Fruit fly (Drosophila melanogaster) whole organism, pupa: ENCODE results near the gene LeuRS.

ENCODE experiments used
- CG12605 ChIP-seq: fragments of 200-800 bp; sonication (Bioruptor generic); IDR thresholded peaks from 2 replicates; pipeline ENCODE4 v1.3.6; 2022; ENCODE audit warnings: missing biosample characterization, missing genetic modification characterization
- CG13204 ChIP-seq: fragments of 200-800 bp; sonication (Bioruptor generic); optimal IDR thresholded peaks from 2 replicates; lab custom pipeline; 2018; ENCODE audit warnings: missing biosample characterization, mild to moderate bottlenecking, missing genetic modification characterization, moderate library complexity
- CG14655 ChIP-seq: fragments of 200-800 bp; sonication (Bioruptor generic); optimal IDR thresholded peaks from 3 replicates; lab custom pipeline; 2017; ENCODE audit warnings: mild to moderate bottlenecking, missing biosample characterization, missing genetic modification reagents, missing genetic modification characterization
- CG32121 ChIP-seq: fragments of 200-800 bp; sonication (Bioruptor generic); IDR thresholded peaks from 2 replicates; pipeline ENCODE4 v1.3.6; 2022; ENCODE audit warnings: missing biosample characterization, missing genetic modification characterization
- CG34367 ChIP-seq: fragments of 200-800 bp; sonication (Bioruptor generic); optimal IDR thresholded peaks from 2 replicates; lab custom pipeline; 2018; ENCODE audit warnings: missing biosample characterization, mild to moderate bottlenecking, missing genetic modification characterization
- CG4496 ChIP-seq: fragments of 200-800 bp; sonication (Bioruptor generic); IDR thresholded peaks from 3 replicates; pipeline ENCODE4 v1.3.6; 2022; ENCODE audit warnings: missing biosample characterization, missing genetic modification characterization
- CG8159 ChIP-seq: fragments of 200-800 bp; sonication (Bioruptor generic); optimal IDR thresholded peaks from 3 replicates; lab custom pipeline; 2018; ENCODE audit warnings: missing biosample characterization, mild to moderate bottlenecking, missing genetic modification characterization, moderate library complexity
- D1 ChIP-seq: fragments of 200-800 bp; sonication (Bioruptor generic); optimal IDR thresholded peaks from 2 replicates; lab custom pipeline; 2018; ENCODE audit warnings: missing biosample characterization, mild to moderate bottlenecking, missing genetic modification characterization, moderate library complexity
- EcR ChIP-seq: fragments of 200-800 bp; sonication (Bioruptor generic); optimal IDR thresholded peaks from 3 replicates; lab custom pipeline; 2019; ENCODE audit warnings: missing biosample characterization, missing genetic modification characterization, mild to moderate bottlenecking, moderate library complexity, missing genetic modification reagents
- Pif1A ChIP-seq: fragments of 200-800 bp; sonication (Bioruptor generic); optimal IDR thresholded peaks from 3 replicates; lab custom pipeline; 2016; ENCODE audit warnings: missing biosample characterization, missing genetic modification characterization
- Snoo ChIP-seq: fragments of 200-800 bp; sonication (Bioruptor generic); optimal IDR thresholded peaks from 3 replicates; lab custom pipeline; 2017; ENCODE audit warnings: missing biosample characterization, mild to moderate bottlenecking, missing genetic modification characterization, inconsistent platforms
- gl ChIP-seq: fragments of 200-800 bp; sonication (Bioruptor generic); optimal IDR thresholded peaks from 2 replicates; lab custom pipeline; 2018; ENCODE audit warnings: missing biosample characterization, mild to moderate bottlenecking, missing genetic modification characterization
- rn ChIP-seq: fragments of 200-800 bp; sonication (Bioruptor generic); IDR thresholded peaks from 2 replicates; pipeline ENCODE4 v1.3.6; 2022; ENCODE audit warnings: missing biosample characterization, missing genetic modification characterization

dm6 chr2L:3475168-3475567, 39.3 kb downstream of the LeuRS start:
- TF ChIP-seq CG4496 (no peak), D1 (no peak), gl (tag; lab: Kevin White, UChicago) (no peak), rn (GFP tag; lab: Robert Waterston, UW) (no peak), CG34367 (tag; lab: Kevin White, UChicago) (no peak), CG12605 (no peak), Pif1A (no peak), CG32121 (GFP tag; lab: Robert Waterston, UW) (no peak), EcR (peak; percentile 70), CG8159 (peak; percentile 36), Snoo (peak; percentile 22), CG13204 (GFP tag; lab: Kevin White, UChicago) (no peak), CG14655 (GFP tag; lab: Kevin White, UChicago) (no peak)
